Worm (Caenorhabditis elegans): Measurements from ENCODE around the gene F44A2.5.

The F44A2.5 gene

DNA sequence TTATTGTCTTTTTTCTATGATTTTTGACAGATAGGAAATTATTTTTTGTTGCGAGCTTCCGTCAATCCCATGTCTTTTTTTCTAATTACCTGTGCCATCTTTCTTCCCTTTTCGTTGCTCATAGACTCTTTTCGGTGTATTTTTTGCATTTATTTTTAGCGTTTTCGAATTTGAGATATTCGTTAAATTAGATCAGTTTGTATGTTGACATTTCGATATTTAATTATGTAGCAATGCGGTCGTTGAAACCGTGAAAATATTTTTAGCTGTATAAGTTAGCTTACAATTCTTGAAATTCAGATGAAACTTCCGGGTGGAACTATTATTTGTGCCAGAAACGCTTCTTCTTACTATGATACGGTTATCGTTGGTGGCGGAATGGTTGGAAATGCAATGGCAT is 39.0 kb downstream of the F44A2.5 start, which contains the start of gene coq-6:
Gene coq-6, plus strand, starts transcription at position 301 of the 400 bp plus-strand sequence.
- TF ChIP-seq ceh-39 (tag; optimal IDR thresholded peaks at IDR 0.05) (no peak), nhr-237 (tag; optimal IDR thresholded peaks at IDR 0.05) (no peak), ham-2 (GFP tag; optimal IDR thresholded peaks at IDR 0.05) (no peak)

DNA sequence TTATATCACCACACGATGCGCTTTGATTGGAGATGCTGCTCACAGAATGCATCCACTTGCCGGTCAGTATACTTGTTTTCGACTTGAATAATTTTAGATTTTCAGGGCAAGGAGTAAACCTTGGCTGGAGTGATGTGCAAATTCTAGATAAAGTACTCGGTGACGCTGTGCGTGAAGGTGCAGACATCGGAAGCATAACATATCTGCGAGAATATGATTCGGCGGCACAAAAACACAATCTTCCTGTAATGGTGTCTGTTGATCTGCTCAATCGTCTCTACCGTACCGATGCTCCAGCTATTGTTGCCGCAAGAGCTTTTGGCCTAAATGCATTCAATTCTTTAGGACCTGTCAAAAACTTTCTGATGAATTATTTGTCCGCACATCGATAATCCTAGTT is 41.0 kb downstream of the F44A2.5 start:
- no peak for TF ChIP-seq drap-1 (GFP tag; optimal IDR thresholded peaks at IDR 0.05)
- TF ChIP-seq snpc-4 (tag; optimal IDR thresholded peaks at IDR 0.05) = no peak
- no peak for TF ChIP-seq zip-8 (tag; optimal IDR thresholded peaks at IDR 0.05)
- no peak for TF ChIP-seq ceh-83 (GFP tag; optimal IDR thresholded peaks at IDR 0.05)
- no peak for TF ChIP-seq ces-1 (GFP tag; optimal IDR thresholded peaks at IDR 0.05)
- no peak for TF ChIP-seq mep-1 (tag; optimal IDR thresholded peaks at IDR 0.05)
- TF ChIP-seq M03D4.4 (tag; optimal IDR thresholded peaks at IDR 0.05) = no peak
- no peak for TF ChIP-seq sptf-1 (tag; optimal IDR thresholded peaks at IDR 0.05)
- TF ChIP-seq nhr-76 (tag; optimal IDR thresholded peaks at IDR 0.05) = no peak
- no peak for TF ChIP-seq tbx-8 (GFP tag; optimal IDR thresholded peaks at IDR 0.05)
- TF ChIP-seq hlh-1 (tag; optimal IDR thresholded peaks at IDR 0.05) = no peak
- TF ChIP-seq nhr-28 (tag; optimal IDR thresholded peaks at IDR 0.05) = no peak
- no peak for TF ChIP-seq bed-3 (GFP tag; optimal IDR thresholded peaks at IDR 0.05)
- TF ChIP-seq elt-1 (tag; optimal IDR thresholded peaks at IDR 0.05; ENCODE audit: borderline replicate concordance, insufficient read depth) = no peak
- TF ChIP-seq flh-1 (GFP tag; optimal IDR thresholded peaks at IDR 0.05) = no peak
- TF ChIP-seq nhr-2 (tag; optimal IDR thresholded peaks at IDR 0.05) = no peak
- TF ChIP-seq ztf-11 (tag; optimal IDR thresholded peaks at IDR 0.05) = no peak
- no peak for TF ChIP-seq ham-2 (GFP tag; optimal IDR thresholded peaks at IDR 0.05)

DNA sequence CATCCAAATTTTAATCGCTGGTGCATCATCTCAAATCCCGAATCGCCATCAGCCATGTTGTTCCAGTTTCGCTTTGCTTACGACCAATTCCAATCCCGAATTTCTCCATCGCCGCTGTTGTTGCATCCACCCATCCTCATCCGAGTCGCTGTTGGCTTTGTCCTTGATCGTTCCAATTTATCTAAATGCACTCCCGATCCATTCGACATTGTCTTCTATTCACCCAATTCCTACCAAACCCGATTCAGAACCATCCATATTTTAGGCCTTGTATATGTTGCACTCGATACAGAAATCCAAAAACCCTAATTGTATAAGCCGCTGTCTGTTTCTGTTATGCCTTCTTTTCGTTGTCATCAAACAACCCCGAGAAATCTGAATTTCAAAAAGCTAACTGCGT is 42.9 kb downstream of the F44A2.5 start:
- TF ChIP-seq M03D4.4 (tag; optimal IDR thresholded peaks at IDR 0.05) (no peak), nhr-12 (tag; optimal IDR thresholded peaks at IDR 0.05) (no peak)

DNA sequence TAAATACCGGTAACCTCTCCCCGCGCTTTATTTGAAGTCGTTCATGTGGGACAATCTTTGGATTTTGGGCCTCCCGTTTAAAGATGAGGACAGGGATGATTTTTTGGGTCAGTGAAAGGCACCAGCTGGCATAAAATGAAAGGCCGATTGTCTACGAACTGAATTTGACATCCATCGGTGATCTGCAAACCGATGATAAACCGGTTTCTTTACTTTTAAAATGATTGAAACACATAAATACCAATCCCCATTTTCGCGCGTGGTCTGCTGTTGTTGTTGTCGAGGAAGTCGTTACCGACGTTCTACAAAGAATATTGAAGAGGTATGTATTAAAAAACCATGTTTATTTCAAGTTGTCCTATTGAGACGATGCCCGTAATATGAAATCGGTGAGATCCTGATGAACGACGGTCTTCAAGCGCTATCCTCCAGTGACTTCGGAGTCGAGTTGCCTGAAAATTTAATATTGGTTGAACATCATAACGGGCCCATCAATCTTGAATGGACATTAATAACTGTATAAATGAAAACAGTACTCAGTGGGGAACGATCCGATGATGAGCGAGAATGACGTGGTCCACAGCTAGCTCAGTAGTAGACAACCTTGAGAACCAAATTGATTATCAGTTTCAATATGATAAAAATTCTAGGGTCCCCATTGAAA is 45.7 kb downstream of the F44A2.5 start:
- TF ChIP-seq zip-8 (tag; optimal IDR thresholded peaks at IDR 0.05) = no peak
- TF ChIP-seq ces-1 (GFP tag; optimal IDR thresholded peaks at IDR 0.05) = no peak
- no peak for TF ChIP-seq unc-120 (tag; optimal IDR thresholded peaks at IDR 0.05; ENCODE audit: poor library complexity, severe bottlenecking)
- TF ChIP-seq nhr-12 (tag; optimal IDR thresholded peaks at IDR 0.05) = no peak

DNA sequence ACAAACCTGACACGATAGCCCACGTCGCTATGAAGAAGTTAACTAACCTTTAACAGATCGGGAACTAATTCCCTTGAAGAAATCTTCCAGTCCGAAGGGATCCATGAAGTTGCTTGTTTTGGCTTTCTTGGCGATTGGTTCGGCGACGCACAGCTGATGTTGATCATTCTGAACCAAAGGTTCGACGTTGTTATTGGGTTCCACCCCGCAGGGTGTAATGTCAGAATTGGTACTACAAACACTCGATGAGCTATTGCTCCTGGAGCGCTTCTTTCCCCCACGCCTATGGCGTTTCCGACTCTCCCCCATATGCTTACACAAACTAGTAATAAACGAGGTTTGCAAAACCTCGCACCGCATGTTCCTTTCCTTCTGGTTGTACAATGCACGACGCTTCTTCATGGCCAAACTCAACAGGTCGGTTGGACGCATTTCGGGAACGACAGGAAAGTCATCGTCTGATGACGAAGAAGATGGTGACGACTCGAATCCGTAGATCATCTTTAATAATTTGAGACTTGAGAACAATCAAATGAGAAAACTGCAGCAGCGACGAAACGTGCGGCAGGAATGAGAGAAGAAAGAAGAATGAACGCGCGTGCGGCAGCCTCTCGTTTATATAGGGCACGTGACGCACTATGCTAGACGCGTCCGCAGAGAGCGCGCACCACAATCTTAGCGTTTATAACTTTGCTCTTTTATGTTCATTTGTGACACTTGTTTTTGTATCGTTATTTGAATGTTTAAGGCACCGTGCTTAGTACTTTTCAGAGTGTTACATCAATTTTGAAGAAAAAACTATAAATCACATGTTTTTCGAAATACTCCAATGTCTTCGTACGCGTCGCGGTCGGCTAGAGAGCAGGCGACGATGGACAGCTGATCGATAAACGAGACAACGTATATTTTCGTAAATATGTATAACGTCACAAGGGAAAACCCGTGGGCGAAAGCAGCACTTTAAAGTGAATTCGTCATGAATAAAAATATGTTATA is 46.5 kb downstream of the F44A2.5 start, which contains the start of gene tos-1:
Gene tos-1, minus strand, starts transcription at position 575 of the 996 bp plus-strand sequence.
- TF ChIP-seq nhr-28 (tag; optimal IDR thresholded peaks at IDR 0.05) (peak; percentile 81), mls-2 (tag; optimal IDR thresholded peaks at IDR 0.05) (peak; percentile 96), cnd-1 (tag; optimal IDR thresholded peaks at IDR 0.05) (peak; percentile 92), sem-2 (GFP tag; optimal IDR thresholded peaks at IDR 0.05) (peak; percentile 69), ceh-39 (tag; optimal IDR thresholded peaks at IDR 0.05) (peak; percentile 100), nhr-237 (tag; optimal IDR thresholded peaks at IDR 0.05) (peak; percentile 98), flh-1 (GFP tag; optimal IDR thresholded peaks at IDR 0.05) (peak; percentile 27), lsy-2 (tag; optimal IDR thresholded peaks at IDR 0.05) (peak; percentile 89), nhr-2 (tag; optimal IDR thresholded peaks at IDR 0.05) (peak; percentile 52), ceh-43 (GFP tag; optimal IDR thresholded peaks at IDR 0.05) (peak; percentile 92), M03D4.4 (tag; optimal IDR thresholded peaks at IDR 0.05) (peak; percentile 93), unc-62 (GFP tag; optimal IDR thresholded peaks at IDR 0.05) (peak; percentile 94), hlh-1 (tag; optimal IDR thresholded peaks at IDR 0.05) (peak; percentile 57), ceh-83 (GFP tag; optimal IDR thresholded peaks at IDR 0.05) (peak; percentile 82), tbx-8 (GFP tag; optimal IDR thresholded peaks at IDR 0.05) (peak; percentile 45), nhr-76 (tag; optimal IDR thresholded peaks at IDR 0.05) (no peak), mep-1 (tag; optimal IDR thresholded peaks at IDR 0.05) (peak; percentile 99), drap-1 (GFP tag; optimal IDR thresholded peaks at IDR 0.05) (peak; percentile 93), sptf-1 (tag; optimal IDR thresholded peaks at IDR 0.05) (peak; percentile 97), ces-1 (GFP tag; optimal IDR thresholded peaks at IDR 0.05) (peak; percentile 92), unc-120 (tag; optimal IDR thresholded peaks at IDR 0.05; ENCODE audit: poor library complexity, severe bottlenecking) (peak; percentile 86), lin-13 (tag; optimal IDR thresholded peaks at IDR 0.05) (peak; percentile 98), lin-32 (GFP tag; optimal IDR thresholded peaks at IDR 0.05) (peak; percentile 51), elt-3 (tag; optimal IDR thresholded peaks at IDR 0.05) (peak; percentile 74), pha-4 (tag; optimal IDR thresholded peaks at IDR 0.05) (peak; percentile 90), unc-39 (tag; optimal IDR thresholded peaks at IDR 0.05) (peak; percentile 93), zip-8 (tag; optimal IDR thresholded peaks at IDR 0.05) (no peak), mab-5 (tag; optimal IDR thresholded peaks at IDR 0.05) (peak; percentile 63), elt-1 (tag; optimal IDR thresholded peaks at IDR 0.05; ENCODE audit: borderline replicate concordance, insufficient read depth) (peak; percentile 52), nhr-12 (tag; optimal IDR thresholded peaks at IDR 0.05) (peak; percentile 93), snpc-4 (tag; optimal IDR thresholded peaks at IDR 0.05) (no peak), blmp-1 (tag; optimal IDR thresholded peaks at IDR 0.05) (no peak), ham-2 (GFP tag; optimal IDR thresholded peaks at IDR 0.05) (peak; percentile 96), bed-3 (GFP tag; optimal IDR thresholded peaks at IDR 0.05) (peak; percentile 77), ztf-11 (tag; optimal IDR thresholded peaks at IDR 0.05) (peak; percentile 96)

All from whole organism, mixed stage, embryonic.